Fruit fly (Drosophila melanogaster) whole organism, adult: ENCODE measurements around the gene CG34012.

Source experiments
- CG11617 ChIP-seq: fragments of 200-800 bp; sonication (Bioruptor generic); optimal IDR thresholded peaks from 2 replicates; lab custom pipeline; 2017; ENCODE audit warnings: mild to moderate bottlenecking, missing biosample characterization, missing genetic modification reagents, missing genetic modification characterization
- CG12768 ChIP-seq: fragments of 200-800 bp; sonication (Bioruptor generic); optimal IDR thresholded peaks from 2 replicates; lab custom pipeline; 2017; ENCODE audit warnings: missing biosample characterization, missing genetic modification characterization, mild to moderate bottlenecking, moderate library complexity, missing genetic modification reagents
- CG14711 ChIP-seq: fragments of 200-800 bp; sonication (Bioruptor generic); optimal IDR thresholded peaks from 2 replicates; lab custom pipeline; 2018; ENCODE audit warnings: missing biosample characterization, mild to moderate bottlenecking, missing genetic modification characterization, moderate library complexity
- CG1620 ChIP-seq: fragments of 200-800 bp; sonication (Bioruptor generic); optimal IDR thresholded peaks from 2 replicates; lab custom pipeline; 2016; ENCODE audit warnings: missing biosample characterization, missing genetic modification characterization
- CG33017 ChIP-seq: fragments of 200-800 bp; sonication (Bioruptor generic); optimal IDR thresholded peaks from 2 replicates; lab custom pipeline; 2018; ENCODE audit warnings: missing biosample characterization, mild to moderate bottlenecking, missing genetic modification characterization, moderate library complexity
- CG5204 ChIP-seq: fragments of 200-800 bp; sonication (Bioruptor generic); optimal IDR thresholded peaks from 2 replicates; lab custom pipeline; 2016; ENCODE audit warnings: missing biosample characterization, missing genetic modification characterization
- CG7045 ChIP-seq: fragments of 200-800 bp; sonication (Bioruptor generic); optimal IDR thresholded peaks from 2 replicates; lab custom pipeline; 2017; ENCODE audit warnings: missing biosample characterization, mild to moderate bottlenecking, missing genetic modification characterization
- CG7101 ChIP-seq: fragments of 200-800 bp; sonication (Bioruptor generic); optimal IDR thresholded peaks from 2 replicates; lab custom pipeline; 2018; ENCODE audit warnings: missing biosample characterization, mild to moderate bottlenecking, missing genetic modification characterization, moderate library complexity
- Clk ChIP-seq: fragments of 200-800 bp; sonication (Bioruptor generic); optimal IDR thresholded peaks from 2 replicates; lab custom pipeline; 2017; ENCODE audit warnings: missing biosample characterization, missing genetic modification characterization
- Crg-1 ChIP-seq: fragments of 200-800 bp; sonication (Bioruptor generic); optimal IDR thresholded peaks from 2 replicates; lab custom pipeline; 2016; ENCODE audit warnings: missing biosample characterization, missing genetic modification characterization
- Hr96 ChIP-seq: fragments of 200-800 bp; sonication (Bioruptor generic); optimal IDR thresholded peaks from 2 replicates; lab custom pipeline; 2016; ENCODE audit warnings: missing biosample characterization, missing genetic modification characterization
- Mnt ChIP-seq: fragments of 200-800 bp; sonication (Bioruptor generic); optimal IDR thresholded peaks from 2 replicates; lab custom pipeline; 2016; ENCODE audit warnings: missing biosample characterization, mild to moderate bottlenecking, missing genetic modification characterization
- bab1 ChIP-seq: fragments of 200-800 bp; sonication (Bioruptor generic); optimal IDR thresholded peaks from 3 replicates; lab custom pipeline; 2019; ENCODE audit warnings: missing biosample characterization, mild to moderate bottlenecking, missing genetic modification characterization, moderate library complexity
- cic ChIP-seq: fragments of 200-800 bp; sonication (Bioruptor generic); optimal IDR thresholded peaks from 2 replicates; lab custom pipeline; 2017; ENCODE audit warnings: missing biosample characterization, mild to moderate bottlenecking, missing genetic modification characterization, moderate library complexity
- cnc ChIP-seq, 2 experiments: fragments of >200 bp; optimal IDR thresholded peaks; 2 replicates each; lab custom pipeline; 2017
- kay ChIP-seq: fragments of 200-800 bp; sonication (Bioruptor generic); peaks from one replicate; lab custom pipeline; 2016; ENCODE audit warnings: missing biosample characterization, missing genetic modification characterization, borderline replicate concordance
- ovo ChIP-seq: fragments of 200-800 bp; sonication (Bioruptor generic); optimal IDR thresholded peaks from 2 replicates; lab custom pipeline; 2016; ENCODE audit warnings: missing biosample characterization, missing genetic modification characterization
- pad ChIP-seq: fragments of 200-800 bp; sonication (Bioruptor generic); optimal IDR thresholded peaks from 3 replicates; lab custom pipeline; 2017; ENCODE audit warnings: missing biosample characterization, missing genetic modification characterization, mild to moderate bottlenecking, moderate library complexity, missing genetic modification reagents
- tj ChIP-seq: fragments of 200-800 bp; sonication (Bioruptor generic); optimal IDR thresholded peaks from 3 replicates; lab custom pipeline; 2017; ENCODE audit warnings: missing biosample characterization, mild to moderate bottlenecking, missing genetic modification characterization, moderate library complexity
- toe ChIP-seq: fragments of 200-800 bp; sonication (Bioruptor generic); optimal IDR thresholded peaks from 2 replicates; lab custom pipeline; 2016; ENCODE audit warnings: missing biosample characterization, missing genetic modification characterization

CG34012 gene

DNA sequence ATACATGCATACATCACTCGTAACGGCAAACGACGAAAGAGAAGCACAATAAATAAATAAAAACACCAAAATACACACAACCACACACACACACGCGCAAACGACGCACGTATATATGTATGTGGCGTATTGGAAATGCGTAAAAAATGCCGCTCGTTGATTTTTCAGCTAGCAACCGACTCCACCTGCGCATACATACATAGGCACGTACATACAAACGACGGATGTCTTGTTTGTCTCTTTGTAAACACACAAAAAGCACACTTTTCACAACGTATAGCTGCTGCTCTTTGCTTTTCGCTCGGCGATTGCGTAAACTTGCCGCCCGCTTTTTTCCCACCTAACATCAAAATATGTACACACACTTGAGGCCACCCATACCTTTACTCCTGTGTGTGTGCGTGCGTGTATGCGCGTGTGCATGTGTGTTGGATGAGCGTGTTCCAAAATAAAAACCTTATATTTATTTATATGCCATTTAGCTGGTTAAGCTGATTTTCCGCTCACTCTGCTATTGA is 10.7 kb upstream of the CG34012 start:
- TF ChIP-seq CG1620 (GFP tag; lab: Kevin White, UChicago) (no peak), ovo (peak; percentile 47)

DNA sequence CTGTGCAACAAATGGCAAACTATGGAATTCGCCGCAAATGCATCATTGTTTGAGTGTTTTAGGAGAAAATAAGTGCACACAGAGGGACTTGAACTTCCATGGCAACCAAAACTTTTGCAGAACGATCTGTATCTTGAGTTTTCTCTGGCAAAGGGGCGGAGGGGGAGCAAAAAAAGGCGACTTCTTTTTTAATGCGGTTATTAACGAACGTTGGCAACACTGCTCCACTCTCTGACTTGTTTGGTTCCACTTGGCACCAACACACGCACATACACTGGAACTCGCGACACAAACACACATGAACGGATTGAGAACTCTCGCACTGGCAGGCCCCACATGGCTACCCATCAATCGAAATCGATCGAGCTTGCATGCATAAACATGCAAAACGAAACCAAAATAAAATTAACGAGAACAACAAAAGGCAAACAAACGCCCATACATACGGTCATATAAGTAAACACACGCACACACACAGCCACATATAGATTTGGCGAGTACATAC is 10.1 kb upstream of the CG34012 start:
- TF ChIP-seq CG5204 (no peak), Crg-1 (peak; percentile 56), Clk (GFP tag; lab: Kevin White, UChicago) (no peak), CG1620 (GFP tag; lab: Kevin White, UChicago) (peak; percentile 20), pad (GFP tag; lab: Kevin White, UChicago) (peak; percentile 10), CG7045 (GFP tag; lab: Kevin White, UChicago) (peak; percentile 1), kay (GFP tag; lab: Kevin White, UChicago) (no peak), CG12768 (GFP tag; lab: Kevin White, UChicago) (peak; percentile 15), Hr96 (GFP tag; lab: Kevin White, UChicago) (no peak), CG33017 (tag; lab: Kevin White, UChicago) (no peak), Mnt (GFP tag; lab: Kevin White, UChicago) (peak; percentile 7), CG14711 (peak; percentile 77), ovo (no peak), CG11617 (GFP tag; lab: Kevin White, UChicago) (no peak), bab1 (no peak), CG7101 (tag; lab: Kevin White, UChicago) (no peak), cnc (optimal IDR thresholded peaks at IDR 0.05; lab: Kevin White, UChicago) (no peak)

DNA sequence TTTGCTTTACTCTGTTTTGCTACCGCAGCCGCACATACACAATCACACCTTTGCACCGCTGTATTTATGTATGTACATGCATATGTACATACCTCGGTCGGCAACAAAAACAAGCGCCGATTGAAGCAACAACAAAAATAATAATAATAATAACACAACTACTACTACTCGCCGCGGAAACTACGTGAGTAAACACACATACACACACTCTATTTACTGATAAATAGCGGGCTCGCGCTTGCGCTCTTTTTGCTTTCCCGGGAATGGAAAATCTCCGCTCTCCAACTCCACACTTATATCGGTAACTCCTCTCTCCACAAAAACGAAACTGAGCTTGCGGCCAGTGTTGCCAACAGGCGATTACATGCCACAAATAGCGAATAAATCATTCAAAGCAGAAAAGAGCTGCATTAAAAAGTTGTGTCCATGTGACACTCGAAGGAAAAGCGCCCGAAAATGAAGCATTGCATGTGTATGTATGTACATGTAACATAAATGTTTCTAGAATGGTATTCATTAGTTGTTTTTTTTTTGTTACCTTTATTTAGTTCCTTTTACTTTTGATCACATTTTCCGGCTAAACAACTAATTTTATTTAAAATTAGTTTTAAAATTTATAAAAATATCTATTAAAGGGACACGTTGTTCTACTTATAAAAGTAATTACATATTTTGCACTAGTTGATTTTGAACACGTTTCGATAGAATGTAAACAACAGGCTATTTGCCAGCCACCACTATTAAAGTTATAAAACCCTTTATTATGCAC is 9.5 kb upstream of the CG34012 start:
- no peak for TF ChIP-seq toe (GFP tag; lab: Kevin White, UChicago)
- TF ChIP-seq Crg-1 = peak; percentile 66
- TF ChIP-seq ovo = peak; percentile 80
- peak; percentile 85 for TF ChIP-seq Mnt (GFP tag; lab: Kevin White, UChicago)
- TF ChIP-seq CG33017 (tag; lab: Kevin White, UChicago) = peak; percentile 19
- peak; percentile 40 for TF ChIP-seq tj (GFP tag; lab: Kevin White, UChicago)
- no peak for TF ChIP-seq bab1
- TF ChIP-seq CG7101 (tag; lab: Kevin White, UChicago) = peak; percentile 70
- peak; percentile 68 for TF ChIP-seq CG12768 (GFP tag; lab: Kevin White, UChicago)
- no peak for TF ChIP-seq CG11617 (GFP tag; lab: Kevin White, UChicago)
- peak; percentile 60 for TF ChIP-seq CG14711
- TF ChIP-seq pad (GFP tag; lab: Kevin White, UChicago) = peak; percentile 78
- TF ChIP-seq Hr96 (GFP tag; lab: Kevin White, UChicago) = peak; percentile 34
- peak; percentile 98 for TF ChIP-seq cic
- peak; percentile 54 for TF ChIP-seq Clk (GFP tag; lab: Kevin White, UChicago)
- no peak for TF ChIP-seq CG1620 (GFP tag; lab: Kevin White, UChicago)
- no peak for TF ChIP-seq CG5204
- peak; percentile 97 for TF ChIP-seq kay (GFP tag; lab: Kevin White, UChicago)
- peak; percentile 48 for TF ChIP-seq CG7045 (GFP tag; lab: Kevin White, UChicago)
- no peak for TF ChIP-seq cnc (optimal IDR thresholded peaks at IDR 0.05; lab: Kevin White, UChicago)

DNA sequence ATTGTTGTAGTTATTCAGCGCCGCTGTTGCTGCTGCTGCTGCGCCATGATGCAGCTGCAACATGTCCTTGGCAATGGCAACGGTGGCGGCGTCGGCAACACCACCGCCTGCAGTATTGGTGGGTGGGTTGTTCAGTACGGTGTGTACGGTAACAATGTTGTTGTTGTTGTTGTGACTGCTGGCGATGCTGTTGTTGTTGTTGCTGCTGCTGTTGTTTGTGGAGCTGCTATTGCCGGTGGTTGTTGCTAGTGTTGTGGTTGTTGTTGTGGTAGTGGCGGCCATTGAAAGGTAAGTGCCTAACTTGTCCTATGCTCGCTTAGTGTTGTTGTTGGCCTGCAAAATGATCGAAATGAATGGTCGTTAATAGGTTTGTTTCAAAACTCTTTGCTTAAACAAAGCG is 8.4 kb upstream of the CG34012 start:
- TF ChIP-seq cic (no peak), pad (GFP tag; lab: Kevin White, UChicago) (no peak), CG5204 (no peak), tj (GFP tag; lab: Kevin White, UChicago) (no peak), CG33017 (tag; lab: Kevin White, UChicago) (no peak), Mnt (GFP tag; lab: Kevin White, UChicago) (no peak), CG1620 (GFP tag; lab: Kevin White, UChicago) (no peak), CG12768 (GFP tag; lab: Kevin White, UChicago) (no peak), Clk (GFP tag; lab: Kevin White, UChicago) (no peak), bab1 (no peak), Hr96 (GFP tag; lab: Kevin White, UChicago) (no peak), CG14711 (no peak), CG11617 (GFP tag; lab: Kevin White, UChicago) (no peak), toe (GFP tag; lab: Kevin White, UChicago) (no peak), ovo (no peak), cnc (optimal IDR thresholded peaks at IDR 0.05; lab: Kevin White, UChicago) (no peak), kay (GFP tag; lab: Kevin White, UChicago) (no peak), CG7101 (tag; lab: Kevin White, UChicago) (no peak), Crg-1 (no peak), CG7045 (GFP tag; lab: Kevin White, UChicago) (no peak)

DNA sequence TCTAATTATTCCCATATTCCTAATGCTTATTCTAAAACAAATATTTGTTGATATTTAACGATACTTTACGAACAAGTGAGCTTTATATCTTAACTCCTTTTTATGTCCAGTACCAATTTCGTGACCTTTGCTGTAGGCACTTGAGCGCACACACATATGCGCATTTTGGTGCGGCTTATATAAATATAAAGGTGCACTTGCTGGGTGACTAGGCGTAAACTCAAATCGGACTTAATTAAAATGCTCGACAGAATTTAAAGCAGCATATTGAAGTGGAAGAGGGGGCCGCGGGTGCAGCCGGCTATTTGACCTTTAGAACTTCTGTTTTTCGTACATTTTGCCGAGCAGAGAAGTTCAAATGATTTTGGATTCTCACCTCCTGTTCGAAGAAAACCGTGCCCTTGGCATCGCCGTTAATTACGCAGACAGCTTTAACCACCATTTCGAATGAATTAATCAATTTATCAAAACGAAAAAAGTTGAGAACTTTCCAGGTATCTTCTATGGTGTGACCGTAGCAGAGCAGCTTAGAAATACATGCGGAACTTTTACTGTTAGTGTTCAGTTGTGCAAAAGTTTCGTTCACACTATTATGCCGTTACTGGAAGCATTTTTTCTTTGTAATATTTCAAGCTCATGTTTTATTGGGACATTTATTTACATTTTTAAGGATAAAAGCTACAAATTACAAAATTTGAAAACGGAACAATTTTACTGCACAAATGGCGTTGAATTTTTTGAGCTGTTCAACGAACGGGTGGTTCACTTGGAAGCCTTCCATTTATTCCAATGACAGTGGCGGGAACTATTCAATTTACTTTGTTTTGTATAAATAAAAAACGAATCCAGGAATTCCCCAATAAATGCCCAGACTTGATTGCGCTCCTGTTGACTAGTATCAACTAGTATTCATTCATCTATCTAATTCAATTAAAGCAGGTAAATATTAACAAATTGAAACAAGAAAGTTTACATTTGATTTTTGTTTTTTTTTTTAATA is 4.2 kb upstream of the CG34012 start, which contains the start of gene Sod1:
Sod1 (minus strand) TSS at position 543 of the 1,000 bp plus-strand sequence.
- TF ChIP-seq CG12768 (GFP tag; lab: Kevin White, UChicago) (peak; percentile 92), bab1 (peak; percentile 48), tj (GFP tag; lab: Kevin White, UChicago) (peak; percentile 37), CG14711 (no peak), cnc (optimal IDR thresholded peaks at IDR 0.05; lab: Kevin White, UChicago) (peak in 1 of 2 experiments; percentile 89), CG7101 (tag; lab: Kevin White, UChicago) (peak; percentile 47), CG1620 (GFP tag; lab: Kevin White, UChicago) (peak; percentile 35), kay (GFP tag; lab: Kevin White, UChicago) (peak; percentile 38), CG5204 (no peak), pad (GFP tag; lab: Kevin White, UChicago) (no peak), CG11617 (GFP tag; lab: Kevin White, UChicago) (peak; percentile 58), CG7045 (GFP tag; lab: Kevin White, UChicago) (no peak), toe (GFP tag; lab: Kevin White, UChicago) (no peak), CG33017 (tag; lab: Kevin White, UChicago) (no peak), Clk (GFP tag; lab: Kevin White, UChicago) (no peak), ovo (peak; percentile 62), Hr96 (GFP tag; lab: Kevin White, UChicago) (no peak), Mnt (GFP tag; lab: Kevin White, UChicago) (peak; percentile 32), cic (peak; percentile 28), Crg-1 (no peak)
